Fruit fly (Drosophila melanogaster) whole organism, embryonic: ENCODE data around the gene CNMaR.

Source experiments
- ATbp ChIP-seq: fragments of 200-800 bp; sonication (Bioruptor generic); optimal IDR thresholded peaks from 2 replicates; lab custom pipeline; 2017; ENCODE audit warnings: missing biosample characterization, mild to moderate bottlenecking, missing genetic modification characterization, missing genetic modification reagents
- Abd-B ChIP-seq: fragments of 200-800 bp; sonication (Bioruptor generic); optimal IDR thresholded peaks from 2 replicates; lab custom pipeline; 2018; ENCODE audit warnings: missing biosample characterization, mild to moderate bottlenecking, missing genetic modification characterization, moderate library complexity
- CG1233 ChIP-seq: fragments of 200-800 bp; sonication (Bioruptor generic); optimal IDR thresholded peaks from 4 replicates; lab custom pipeline; 2018; ENCODE audit warnings: missing biosample characterization, mild to moderate bottlenecking, missing genetic modification characterization
- CG12769 ChIP-seq: fragments of 200-800 bp; sonication (Bioruptor generic); optimal IDR thresholded peaks from 2 replicates; lab custom pipeline; 2019; ENCODE audit warnings: missing biosample characterization, mild to moderate bottlenecking, missing genetic modification characterization, moderate library complexity
- CG12942 ChIP-seq: fragments of 200-800 bp; sonication (Bioruptor generic); optimal IDR thresholded peaks from 3 replicates; lab custom pipeline; 2016; ENCODE audit warnings: missing biosample characterization, missing genetic modification characterization
- CG14050 ChIP-seq: fragments of 200-800 bp; sonication (Bioruptor generic); IDR thresholded peaks from 3 replicates; pipeline ENCODE4 v1.3.6; 2022; ENCODE audit warnings: missing biosample characterization, missing genetic modification characterization
- CG14965 ChIP-seq: fragments of 200-800 bp; sonication (Bioruptor generic); optimal IDR thresholded peaks from 2 replicates; lab custom pipeline; 2016; ENCODE audit warnings: missing biosample characterization, missing genetic modification characterization, borderline replicate concordance
- CG15514 ChIP-seq: fragments of 200-800 bp; sonication (Bioruptor generic); optimal IDR thresholded peaks from 3 replicates; lab custom pipeline; 2017; ENCODE audit warnings: missing biosample characterization, missing genetic modification characterization, mild to moderate bottlenecking, moderate library complexity, missing genetic modification reagents
- CG15601 ChIP-seq: fragments of 200-800 bp; sonication (Bioruptor generic); optimal IDR thresholded peaks from 3 replicates; lab custom pipeline; 2019; ENCODE audit warnings: missing biosample characterization, mild to moderate bottlenecking, missing genetic modification characterization, moderate library complexity
- CG2678 ChIP-seq: fragments of 200-800 bp; sonication (Bioruptor generic); optimal IDR thresholded peaks from 3 replicates; lab custom pipeline; 2019; ENCODE audit warnings: missing biosample characterization, mild to moderate bottlenecking, missing genetic modification characterization, moderate library complexity
- CG30403 ChIP-seq: fragments of 200-800 bp; sonication (Bioruptor generic); optimal IDR thresholded peaks from 3 replicates; lab custom pipeline; 2016; ENCODE audit warnings: missing biosample characterization, missing genetic modification characterization
- CG4282 ChIP-seq: fragments of 200-800 bp; sonication (Bioruptor generic); optimal IDR thresholded peaks from 2 replicates; lab custom pipeline; 2016; ENCODE audit warnings: missing biosample characterization, missing genetic modification characterization
- CG4707 ChIP-seq: fragments of 200-800 bp; sonication (Bioruptor generic); optimal IDR thresholded peaks from 2 replicates; lab custom pipeline; 2018; ENCODE audit warnings: missing biosample characterization, mild to moderate bottlenecking, missing genetic modification characterization, moderate library complexity
- CG6765 ChIP-seq: fragments of 200-800 bp; sonication (Bioruptor generic); optimal IDR thresholded peaks from 3 replicates; lab custom pipeline; 2017; ENCODE audit warnings: missing biosample characterization, mild to moderate bottlenecking, missing genetic modification characterization
- CG7987 ChIP-seq: fragments of 200-800 bp; sonication (Bioruptor generic); optimal IDR thresholded peaks from 2 replicates; lab custom pipeline; 2018; ENCODE audit warnings: missing biosample characterization, mild to moderate bottlenecking, missing genetic modification characterization, moderate library complexity
- CG8290 ChIP-seq, 3 experiments: fragments of 200-800 bp; sonication (Bioruptor generic); optimal IDR thresholded peaks; 2 replicates each; lab custom pipeline; 2016 to 2019; ENCODE audit warnings: missing biosample characterization in 3 of 3, missing genetic modification characterization in 3 of 3, mild to moderate bottlenecking in 2 of 3, moderate library complexity in 1 of 3
- CG8765 ChIP-seq: fragments of 200-800 bp; sonication (Bioruptor generic); IDR thresholded peaks from 2 replicates; pipeline ENCODE4 v1.3.6; 2022; ENCODE audit warnings: missing biosample characterization, missing genetic modification characterization
- CG8944 ChIP-seq: fragments of 200-800 bp; sonication (Bioruptor generic); optimal IDR thresholded peaks from 3 replicates; lab custom pipeline; 2016; ENCODE audit warnings: missing biosample characterization, missing genetic modification characterization
- Dad ChIP-seq: fragments of 200-800 bp; sonication (Bioruptor generic); optimal IDR thresholded peaks from 3 replicates; lab custom pipeline; 2016; ENCODE audit warnings: missing biosample characterization, missing genetic modification characterization
- Dfd ChIP-seq, 2 experiments: fragments of >200 bp; optimal IDR thresholded peaks; 2 replicates each; lab custom pipeline; 2017; ENCODE audit warnings: missing biosample characterization in 2 of 2, missing genetic modification characterization in 2 of 2
- Drgx ChIP-seq: fragments of 200-800 bp; sonication (Bioruptor generic); IDR thresholded peaks from 2 replicates; pipeline ENCODE4 v1.3.6; 2022; ENCODE audit warnings: missing biosample characterization, missing genetic modification characterization
- E2f1 ChIP-seq: fragments of 200-800 bp; sonication (Bioruptor generic); IDR thresholded peaks from 2 replicates; pipeline ENCODE4 v1.3.6; 2022; ENCODE audit warnings: missing biosample characterization, missing genetic modification characterization
- Ets97D ChIP-seq: fragments of 200-800 bp; sonication (Bioruptor generic); optimal IDR thresholded peaks from 3 replicates; lab custom pipeline; 2016; ENCODE audit warnings: missing biosample characterization, missing genetic modification characterization
- Gug ChIP-seq: fragments of 200-800 bp; sonication (Bioruptor generic); IDR thresholded peaks from 4 replicates; pipeline ENCODE4 v1.3.6; 2022; ENCODE audit warnings: missing biosample characterization, missing genetic modification characterization
- Hsf ChIP-seq: fragments of 200-800 bp; sonication (Bioruptor generic); optimal IDR thresholded peaks from 3 replicates; lab custom pipeline; 2016; ENCODE audit warnings: missing biosample characterization, missing genetic modification characterization
- Opbp ChIP-seq: fragments of 200-800 bp; sonication (Bioruptor generic); IDR thresholded peaks from 3 replicates; pipeline ENCODE4 v1.3.6; 2022; ENCODE audit warnings: missing biosample characterization, missing genetic modification characterization; ENCODE audit not compliant: partially characterized antibody
- Sin3A ChIP-seq: fragments of >200 bp; optimal IDR thresholded peaks from 2 replicates; lab custom pipeline; 2018
- Tbp ChIP-seq: fragments of >200 bp; optimal IDR thresholded peaks from 2 replicates; lab custom pipeline; 2018; ENCODE audit warnings: missing biosample characterization, missing genetic modification characterization
- ase ChIP-seq: fragments of 200-800 bp; sonication (Bioruptor generic); IDR thresholded peaks from 3 replicates; pipeline ENCODE4 v1.3.6; 2022; ENCODE audit warnings: missing biosample characterization, missing genetic modification characterization
- ash1 ChIP-seq: fragments of 200-800 bp; sonication (Bioruptor generic); optimal IDR thresholded peaks from 2 replicates; lab custom pipeline; 2018; ENCODE audit warnings: missing biosample characterization, mild to moderate bottlenecking, missing genetic modification characterization
- chm ChIP-seq: fragments of 200-800 bp; sonication (Bioruptor generic); IDR thresholded peaks from 2 replicates; pipeline ENCODE4 v1.3.6; 2022; ENCODE audit warnings: missing biosample characterization, missing genetic modification characterization
- crc ChIP-seq: fragments of 200-800 bp; sonication (Bioruptor generic); optimal IDR thresholded peaks from 2 replicates; lab custom pipeline; 2016; ENCODE audit warnings: missing biosample characterization, missing genetic modification characterization
- dimm ChIP-seq: fragments of 200-800 bp; sonication (Bioruptor generic); IDR thresholded peaks from 2 replicates; pipeline ENCODE4 v1.3.6; 2022; ENCODE audit warnings: missing biosample characterization, missing genetic modification characterization
- eve ChIP-seq, 2 experiments: fragments of >200 bp; optimal IDR thresholded peaks; 2 replicates each; lab custom pipeline; 2017; ENCODE audit warnings: missing biosample characterization in 2 of 2, missing genetic modification characterization in 2 of 2
- ewg ChIP-seq: fragments of 200-800 bp; sonication (Bioruptor generic); optimal IDR thresholded peaks from 3 replicates; lab custom pipeline; 2017; ENCODE audit warnings: mild to moderate bottlenecking, missing biosample characterization, missing genetic modification reagents, missing genetic modification characterization
- ken ChIP-seq: fragments of 200-800 bp; sonication (Bioruptor generic); IDR thresholded peaks from 3 replicates; pipeline ENCODE4 v1.3.6; 2022; ENCODE audit warnings: missing biosample characterization, missing genetic modification characterization
- klu ChIP-seq: fragments of 200-800 bp; sonication (Bioruptor generic); IDR thresholded peaks from 2 replicates; pipeline ENCODE4 v1.3.6; 2022; ENCODE audit warnings: missing biosample characterization, missing genetic modification characterization
- lbe ChIP-seq: fragments of 200-800 bp; sonication (Bioruptor generic); optimal IDR thresholded peaks from 2 replicates; lab custom pipeline; 2016; ENCODE audit warnings: missing biosample characterization, mild to moderate bottlenecking, missing genetic modification characterization
- lola ChIP-seq, 3 experiments: fragments of >200 bp in 2 of 3; fragments of 200-800 bp in 1 of 3; sonication (Bioruptor generic) in 1 of 3; optimal IDR thresholded peaks; 2 replicates each; lab custom pipeline; 2017 to 2019; ENCODE audit warnings: missing biosample characterization in 3 of 3, missing genetic modification characterization in 3 of 3, mild to moderate bottlenecking in 1 of 3, moderate library complexity in 1 of 3
- lov ChIP-seq, 2 experiments: fragments of 200-800 bp in 1 of 2; fragments of >200 bp in 1 of 2; sonication (Bioruptor generic) in 1 of 2; IDR thresholded peaks in 1 of 2; optimal IDR thresholded peaks in 1 of 2; 2 replicates in 1 of 2; 3 replicates in 1 of 2; pipeline versions ENCODE4 v1.3.6 to Lab custom; 2017 to 2022; ENCODE audit warnings: missing biosample characterization in 1 of 2, missing genetic modification characterization in 1 of 2
- mirr ChIP-seq: fragments of 200-800 bp; sonication (Bioruptor generic); optimal IDR thresholded peaks from 3 replicates; lab custom pipeline; 2018; ENCODE audit warnings: missing biosample characterization, mild to moderate bottlenecking, missing genetic modification characterization
- mld ChIP-seq: fragments of 200-800 bp; sonication (Bioruptor generic); IDR thresholded peaks from 3 replicates; pipeline ENCODE4 v1.3.6; 2022; ENCODE audit warnings: missing biosample characterization, missing genetic modification characterization; ENCODE audit not compliant: partially characterized antibody
- nom ChIP-seq: fragments of 200-800 bp; sonication (Bioruptor generic); optimal IDR thresholded peaks from 2 replicates; lab custom pipeline; 2017; ENCODE audit warnings: missing biosample characterization, missing genetic modification characterization, mild to moderate bottlenecking, moderate library complexity, missing genetic modification reagents
- pros ChIP-seq: fragments of 200-800 bp; sonication (Bioruptor generic); optimal IDR thresholded peaks from 3 replicates; lab custom pipeline; 2019; ENCODE audit warnings: missing biosample characterization, mild to moderate bottlenecking, missing genetic modification characterization, moderate library complexity
- rib ChIP-seq: fragments of 200-800 bp; sonication (Bioruptor generic); IDR thresholded peaks from 2 replicates; pipeline ENCODE4 v1.3.6; 2022; ENCODE audit warnings: missing biosample characterization, missing genetic modification characterization
- schlank ChIP-seq: fragments of 200-800 bp; sonication (Bioruptor generic); optimal IDR thresholded peaks from 2 replicates; lab custom pipeline; 2018; ENCODE audit warnings: missing biosample characterization, mild to moderate bottlenecking, missing genetic modification characterization
- sima ChIP-seq: fragments of 200-800 bp; sonication (Bioruptor generic); optimal IDR thresholded peaks from 2 replicates; lab custom pipeline; 2016; ENCODE audit warnings: missing biosample characterization, missing genetic modification characterization
- stc ChIP-seq: fragments of 200-800 bp; sonication (Bioruptor generic); IDR thresholded peaks from 2 replicates; pipeline ENCODE4 v1.3.6; 2022; ENCODE audit warnings: missing biosample characterization, missing genetic modification characterization
- trem ChIP-seq: fragments of 200-800 bp; optimal IDR thresholded peaks from 3 replicates; lab custom pipeline; 2019; ENCODE audit warnings: missing biosample characterization, mild to moderate bottlenecking, missing genetic modification characterization, moderate library complexity
- zfh1 ChIP-seq: fragments of 200-800 bp; sonication (Bioruptor generic); IDR thresholded peaks from 3 replicates; pipeline ENCODE4 v1.3.6; 2022; ENCODE audit warnings: missing biosample characterization, missing genetic modification characterization

Gene CNMaR

DNA sequence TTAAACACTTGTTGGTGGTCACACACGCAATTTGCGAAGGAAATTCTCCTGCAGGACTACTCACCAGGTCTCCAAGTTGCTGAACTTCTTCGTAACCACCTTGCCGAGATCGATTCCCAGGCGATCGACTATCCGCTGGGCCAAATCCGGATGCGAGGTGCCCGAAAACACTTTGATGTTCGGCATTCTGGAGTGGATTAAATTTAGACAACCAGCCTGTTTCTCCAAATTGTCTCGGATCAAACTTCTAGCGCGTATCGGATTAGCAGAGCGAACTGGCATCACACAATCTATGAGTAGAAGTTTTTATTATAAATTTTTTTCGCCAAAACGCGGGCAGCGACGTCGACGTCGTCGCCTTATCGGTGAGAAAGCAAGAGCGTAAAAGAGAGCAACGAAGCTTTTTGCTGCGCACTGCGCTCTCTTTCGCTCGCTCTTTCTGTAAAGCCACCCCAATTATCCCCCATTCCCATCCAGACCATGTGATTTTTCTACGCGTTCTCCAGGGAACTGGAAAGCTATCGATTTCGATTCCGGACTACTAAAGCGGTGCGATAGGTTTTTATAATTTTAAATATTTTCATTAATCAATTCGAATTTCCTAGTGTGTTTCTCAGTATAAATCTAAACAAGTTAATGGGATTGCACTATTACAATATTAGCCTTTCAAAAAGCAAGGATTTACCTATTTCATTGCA is 50.4 kb downstream of the CNMaR start (continued):
- TF ChIP-seq CG1233 (GFP tag; lab: Kevin White, UChicago) = no peak
- no peak for TF ChIP-seq CG30403 (GFP tag; lab: Kevin White, UChicago)
- TF ChIP-seq CG8765 (GFP tag; lab: Robert Waterston, UW) = no peak
- no peak for TF ChIP-seq zfh1 (GFP tag; lab: Robert Waterston, UW)
- no peak for TF ChIP-seq ATbp (GFP tag; lab: Kevin White, UChicago)
- peak; percentile 73 for TF ChIP-seq CG12769 (tag; lab: Kevin White, UChicago)
- no peak for TF ChIP-seq ase (GFP tag; lab: Robert Waterston, UW)
- TF ChIP-seq pros (GFP tag; lab: Kevin White, UChicago) = no peak
- TF ChIP-seq dimm (GFP tag; lab: Robert Waterston, UW) = no peak
- peak; percentile 37; the same call in 1 of the 2 replicates for TF ChIP-seq Drgx (GFP tag; lab: Robert Waterston, UW)
- TF ChIP-seq CG6765 (GFP tag; lab: Kevin White, UChicago) = no peak
- no peak for TF ChIP-seq stc
- TF ChIP-seq CG14965 (GFP tag; lab: Kevin White, UChicago) = no peak
- TF ChIP-seq mld (GFP tag; lab: Robert Waterston, UW) = no peak
- TF ChIP-seq CG4707 (GFP tag; lab: Kevin White, UChicago) = no peak
- TF ChIP-seq Gug (GFP tag; lab: Robert Waterston, UW) = no peak
- peak; percentile 24 for TF ChIP-seq ewg (GFP tag; lab: Kevin White, UChicago)
- peak; percentile 40 for TF ChIP-seq mirr (GFP tag; lab: Kevin White, UChicago)
- peak; percentile 8 for TF ChIP-seq nom (GFP tag; lab: Kevin White, UChicago)
- no peak for TF ChIP-seq Sin3A (lab: Kevin White, UChicago)
- no peak for TF ChIP-seq CG8290 (GFP tag; optimal IDR thresholded peaks at IDR 0.05; lab: Kevin White, UChicago)
- TF ChIP-seq CG8290 (tag; optimal IDR thresholded peaks at IDR 0.05; lab: Kevin White, UChicago) = peak in 1 of 2 experiments; percentile 21
- no peak for TF ChIP-seq Dfd (GFP tag; optimal IDR thresholded peaks at IDR 0.05; lab: Kevin White, UChicago)
- TF ChIP-seq trem = no peak
- TF ChIP-seq lola (GFP tag; optimal IDR thresholded peaks at IDR 0.05; lab: Kevin White, UChicago) = no peak
- no peak for TF ChIP-seq Ets97D
- no peak for TF ChIP-seq lbe (GFP tag; lab: Kevin White, UChicago)
- no peak for TF ChIP-seq Opbp (GFP tag; lab: Robert Waterston, UW)
- TF ChIP-seq Tbp = no peak
- TF ChIP-seq crc (GFP tag; lab: Kevin White, UChicago) = no peak
- no peak for TF ChIP-seq Dad (GFP tag; lab: Kevin White, UChicago)
- no peak for TF ChIP-seq CG15601 (tag; lab: Kevin White, UChicago)
- no peak for TF ChIP-seq CG7987 (GFP tag; lab: Kevin White, UChicago)
- no peak for TF ChIP-seq klu (GFP tag; lab: Robert Waterston, UW)
- no peak for TF ChIP-seq CG14050 (GFP tag; lab: Robert Waterston, UW)
- TF ChIP-seq E2f1 = no peak
- TF ChIP-seq CG2678 = peak; percentile 14
- no peak for TF ChIP-seq sima
- peak; percentile 46 for TF ChIP-seq CG15514 (GFP tag; lab: Kevin White, UChicago)
- TF ChIP-seq schlank (tag; lab: Kevin White, UChicago) = no peak
- TF ChIP-seq CG12942 (GFP tag; lab: Kevin White, UChicago) = no peak
- no peak for TF ChIP-seq ash1 (GFP tag; lab: Kevin White, UChicago)
- TF ChIP-seq Hsf = no peak
- TF ChIP-seq CG4282 (GFP tag; lab: Kevin White, UChicago) = no peak
- no peak for TF ChIP-seq eve (GFP tag; optimal IDR thresholded peaks at IDR 0.05; lab: Kevin White, UChicago)
- no peak for TF ChIP-seq CG8944 (GFP tag; lab: Kevin White, UChicago)
- no peak for TF ChIP-seq chm (GFP tag; lab: Robert Waterston, UW)
- no peak for TF ChIP-seq Abd-B (GFP tag; lab: Kevin White, UChicago)
- TF ChIP-seq rib (GFP tag; lab: Robert Waterston, UW) = no peak
- TF ChIP-seq ken (GFP tag; lab: Robert Waterston, UW) = no peak
- no peak for TF ChIP-seq lov (optimal IDR thresholded peaks at IDR 0.05; lab: Kevin White, UChicago)
- TF ChIP-seq lov (GFP tag; IDR thresholded peaks at IDR 0.05; lab: Robert Waterston, UW) = no peak
